Fruit fly (Drosophila melanogaster): ENCODE measurements around the gene CG31230.

The CG31230 gene

dm6 chr3R:18671112-18671729 is at the start of gene CG31230:
TSS of gene CG31230 (plus strand) at chr3R:18671679.
- no peak for TF ChIP-seq CTCF (optimal IDR thresholded peaks at IDR 0.05)
- TF ChIP-seq CG8478 (optimal IDR thresholded peaks at IDR 0.05) = no peak

- no peak for TF ChIP-seq CG8478 (optimal IDR thresholded peaks at IDR 0.05)
These were observed 46.9 kb upstream of the CG31230 start for dm6 chr3R:18624541-18624940.

- no peak for TF ChIP-seq CG8478 (optimal IDR thresholded peaks at IDR 0.05)
- no peak for TF ChIP-seq CTCF (optimal IDR thresholded peaks at IDR 0.05)
These were observed 43.1 kb upstream of the CG31230 start for dm6 chr3R:18628311-18628811.

- TF ChIP-seq CTCF (optimal IDR thresholded peaks at IDR 0.05) (no peak), CG8478 (optimal IDR thresholded peaks at IDR 0.05) (no peak)
These were observed 38.4 kb upstream of the CG31230 start for dm6 chr3R:18633099-18633498.

dm6 chr3R:18639662-18640061 is 31.8 kb upstream of the CG31230 start:
- TF ChIP-seq CTCF (optimal IDR thresholded peaks at IDR 0.05) = no peak
- no peak for TF ChIP-seq CG8478 (optimal IDR thresholded peaks at IDR 0.05)

dm6 chr3R:18641242-18641757 is 30.2 kb upstream of the CG31230 start, which contains the start of gene CG14301:
TSS of gene CG14301 (minus strand) at chr3R:18641457.
- TF ChIP-seq CTCF (optimal IDR thresholded peaks at IDR 0.05) (no peak), CG8478 (optimal IDR thresholded peaks at IDR 0.05) (no peak)

- TF ChIP-seq CG8478 (optimal IDR thresholded peaks at IDR 0.05) (no peak), CTCF (optimal IDR thresholded peaks at IDR 0.05) (no peak)
These were observed 27.8 kb upstream of the CG31230 start for dm6 chr3R:18643646-18644045.

dm6 chr3R:18658380-18658944 is 13.0 kb upstream of the CG31230 start:
- TF ChIP-seq CG8478 (optimal IDR thresholded peaks at IDR 0.05) = no peak
- no peak for TF ChIP-seq CTCF (optimal IDR thresholded peaks at IDR 0.05)

dm6 chr3R:18658945-18659642 is 12.4 kb upstream of the CG31230 start, which contains the start of the genes CG31224 and CstF64:
TSS of gene CG31224 (minus strand) at chr3R:18659309.
TSS of gene CstF64 (plus strand) at chr3R:18659618.
- TF ChIP-seq CG8478 (optimal IDR thresholded peaks at IDR 0.05) = no peak
- no peak for TF ChIP-seq CTCF (optimal IDR thresholded peaks at IDR 0.05)

dm6 chr3R:18663525-18663924 is 8.0 kb upstream of the CG31230 start, which contains the start of the genes Cpsf73 and Gos28:
TSS of gene Cpsf73 (minus strand) at chr3R:18663552.
TSS of gene Gos28 (plus strand) at chr3R:18663738.
- no peak for TF ChIP-seq CG8478 (optimal IDR thresholded peaks at IDR 0.05)
- TF ChIP-seq CTCF (optimal IDR thresholded peaks at IDR 0.05) = peak in 1 of 2 experiments; percentile 18

dm6 chr3R:18665061-18665460 is 6.4 kb upstream of the CG31230 start, which contains the start of gene CG31231:
TSS of gene CG31231 (plus strand) at chr3R:18665361.
- no peak for TF ChIP-seq CTCF (optimal IDR thresholded peaks at IDR 0.05)
- no peak for TF ChIP-seq CG8478 (optimal IDR thresholded peaks at IDR 0.05)

dm6 chr3R:18667659-18668248 is 3.7 kb upstream of the CG31230 start, which contains the start of gene CG31229:
TSS of gene CG31229 (plus strand) at chr3R:18667852.
- TF ChIP-seq CG8478 (optimal IDR thresholded peaks at IDR 0.05) = no peak
- no peak for TF ChIP-seq CTCF (optimal IDR thresholded peaks at IDR 0.05)

dm6 chr3R:18669152-18669551 is 2.3 kb upstream of the CG31230 start, which contains the start of gene CG7702:
TSS of gene CG7702 (plus strand) at chr3R:18669390.
- no peak for TF ChIP-seq CTCF (optimal IDR thresholded peaks at IDR 0.05)
- TF ChIP-seq CG8478 (optimal IDR thresholded peaks at IDR 0.05) = no peak

dm6 chr3R:18669812-18670211 is 1.7 kb upstream of the CG31230 start:
- TF ChIP-seq CTCF (optimal IDR thresholded peaks at IDR 0.05) (no peak), CG8478 (optimal IDR thresholded peaks at IDR 0.05) (no peak)

Measured in S2 (cell line).